Fruit fly (Drosophila melanogaster) whole organism, embryonic: ENCODE data around the gene CG6966.

Source experiments
- Aef1 ChIP-seq: fragments of 200-800 bp; sonication (Bioruptor generic); IDR thresholded peaks from 3 replicates; pipeline ENCODE4 v1.3.6; 2022; ENCODE audit warnings: missing biosample characterization, missing genetic modification characterization
- BEAF-32 ChIP-seq: fragments of 200-800 bp; sonication (Bioruptor generic); optimal IDR thresholded peaks from 3 replicates; lab custom pipeline; 2017; ENCODE audit warnings: missing biosample characterization, missing genetic modification characterization, mild to moderate bottlenecking, moderate library complexity, missing genetic modification reagents
- CG10209 ChIP-seq: fragments of 200-800 bp; sonication (Bioruptor generic); optimal IDR thresholded peaks from 3 replicates; lab custom pipeline; 2017; ENCODE audit warnings: missing biosample characterization, mild to moderate bottlenecking, missing genetic modification characterization, missing genetic modification reagents
- CG12104 ChIP-seq: fragments of 200-800 bp; sonication (Bioruptor generic); optimal IDR thresholded peaks from 3 replicates; lab custom pipeline; 2016; ENCODE audit warnings: missing biosample characterization, missing genetic modification characterization
- CG12155 ChIP-seq: fragments of 200-800 bp; sonication (Bioruptor generic); optimal IDR thresholded peaks from 3 replicates; lab custom pipeline; 2016; ENCODE audit warnings: missing biosample characterization, missing genetic modification characterization
- CG12236 ChIP-seq: fragments of 200-800 bp; sonication (Bioruptor generic); optimal IDR thresholded peaks from 2 replicates; lab custom pipeline; 2016; ENCODE audit warnings: missing biosample characterization, missing genetic modification characterization
- CG12391 ChIP-seq: fragments of 200-800 bp; sonication (Bioruptor generic); optimal IDR thresholded peaks from 3 replicates; lab custom pipeline; 2018; ENCODE audit warnings: missing biosample characterization, mild to moderate bottlenecking, missing genetic modification characterization, moderate library complexity
- CG13894 ChIP-seq: fragments of 200-800 bp; sonication (Bioruptor generic); optimal IDR thresholded peaks from 3 replicates; lab custom pipeline; 2018; ENCODE audit warnings: missing biosample characterization, mild to moderate bottlenecking, missing genetic modification characterization, moderate library complexity
- CG15479 ChIP-seq: fragments of 200-800 bp; sonication (Bioruptor generic); optimal IDR thresholded peaks from 3 replicates; lab custom pipeline; 2019; ENCODE audit warnings: missing biosample characterization, mild to moderate bottlenecking, missing genetic modification characterization, moderate library complexity
- CG1647 ChIP-seq: fragments of 200-800 bp; sonication (Bioruptor generic); optimal IDR thresholded peaks from 3 replicates; lab custom pipeline; 2016; ENCODE audit warnings: missing biosample characterization, missing genetic modification characterization
- CG16813 ChIP-seq: fragments of 200-800 bp; sonication (Bioruptor generic); IDR thresholded peaks from 3 replicates; pipeline ENCODE4 v1.3.6; 2022; ENCODE audit warnings: missing biosample characterization, missing genetic modification characterization; ENCODE audit not compliant: partially characterized antibody
- CG17186 ChIP-seq: fragments of 200-800 bp; sonication (Bioruptor generic); optimal IDR thresholded peaks from 3 replicates; lab custom pipeline; 2017; ENCODE audit warnings: missing biosample characterization, missing genetic modification reagents, missing genetic modification characterization
- CG1832 ChIP-seq: fragments of 200-800 bp; sonication (Bioruptor generic); optimal IDR thresholded peaks from 2 replicates; lab custom pipeline; 2017; ENCODE audit warnings: missing biosample characterization, mild to moderate bottlenecking, missing genetic modification characterization, inconsistent platforms
- CG32532 ChIP-seq: fragments of 200-800 bp; sonication (Bioruptor generic); IDR thresholded peaks from 2 replicates; pipeline ENCODE4 v1.3.6; 2022; ENCODE audit warnings: missing biosample characterization, missing genetic modification characterization
- CG34376 ChIP-seq: fragments of 200-800 bp; sonication (Bioruptor generic); optimal IDR thresholded peaks from 2 replicates; lab custom pipeline; 2018; ENCODE audit warnings: missing biosample characterization, mild to moderate bottlenecking, missing genetic modification characterization
- CG4404 ChIP-seq: fragments of 200-800 bp; sonication (Bioruptor generic); IDR thresholded peaks from 2 replicates; pipeline ENCODE4 v1.3.6; 2022; ENCODE audit warnings: missing biosample characterization, missing genetic modification characterization
- CG4707 ChIP-seq: fragments of 200-800 bp; sonication (Bioruptor generic); optimal IDR thresholded peaks from 2 replicates; lab custom pipeline; 2018; ENCODE audit warnings: missing biosample characterization, mild to moderate bottlenecking, missing genetic modification characterization, moderate library complexity
- CG6689 ChIP-seq: fragments of 200-800 bp; sonication (Bioruptor generic); IDR thresholded peaks from 2 replicates; pipeline ENCODE4 v1.3.6; 2022; ENCODE audit warnings: missing biosample characterization, missing genetic modification characterization
- CG7786 ChIP-seq: fragments of 200-800 bp; sonication (Bioruptor generic); optimal IDR thresholded peaks from 2 replicates; lab custom pipeline; 2016; ENCODE audit warnings: missing biosample characterization, missing genetic modification characterization
- Dad ChIP-seq: fragments of 200-800 bp; sonication (Bioruptor generic); optimal IDR thresholded peaks from 3 replicates; lab custom pipeline; 2016; ENCODE audit warnings: missing biosample characterization, missing genetic modification characterization
- Deaf1 ChIP-seq: fragments of 200-800 bp; optimal IDR thresholded peaks from 3 replicates; lab custom pipeline; 2019; ENCODE audit warnings: missing biosample characterization, mild to moderate bottlenecking, missing genetic modification characterization, moderate library complexity
- Doc3 ChIP-seq: fragments of 200-800 bp; sonication (Bioruptor generic); IDR thresholded peaks from 3 replicates; pipeline ENCODE4 v1.3.6; 2022; ENCODE audit warnings: missing biosample characterization, missing genetic modification characterization; ENCODE audit not compliant: partially characterized antibody
- Dref ChIP-seq: fragments of 200-800 bp; sonication (Bioruptor generic); IDR thresholded peaks from 2 replicates; pipeline ENCODE4 v1.3.6; 2022; ENCODE audit warnings: missing biosample characterization, missing genetic modification characterization
- Eip74EF ChIP-seq, 2 experiments: fragments of 200-800 bp in 1 of 2; fragments of >200 bp in 1 of 2; sonication (Bioruptor generic) in 1 of 2; optimal IDR thresholded peaks; 2 replicates each; lab custom pipeline; 2017 to 2019; ENCODE audit warnings: missing biosample characterization in 2 of 2, missing genetic modification characterization in 2 of 2, mild to moderate bottlenecking in 1 of 2, moderate library complexity in 1 of 2
- Hsf ChIP-seq: fragments of 200-800 bp; sonication (Bioruptor generic); optimal IDR thresholded peaks from 3 replicates; lab custom pipeline; 2016; ENCODE audit warnings: missing biosample characterization, missing genetic modification characterization
- Jarid2 ChIP-seq: fragments of 200-800 bp; sonication (Bioruptor generic); optimal IDR thresholded peaks from 3 replicates; lab custom pipeline; 2017; ENCODE audit warnings: mild to moderate bottlenecking, missing biosample characterization, missing genetic modification reagents, missing genetic modification characterization
- MBD-R2 ChIP-seq: fragments of 200-800 bp; sonication (Bioruptor generic); IDR thresholded peaks from 2 replicates; pipeline ENCODE4 v1.3.6; 2022; ENCODE audit warnings: missing biosample characterization, missing genetic modification characterization
- Mad ChIP-seq: fragments of 200-800 bp; sonication (Bioruptor generic); optimal IDR thresholded peaks from 2 replicates; lab custom pipeline; 2016; ENCODE audit warnings: missing biosample characterization, missing genetic modification characterization
- Max ChIP-seq: fragments of 200-800 bp; sonication (Bioruptor generic); optimal IDR thresholded peaks from 2 replicates; lab custom pipeline; 2016; ENCODE audit warnings: missing biosample characterization, mild to moderate bottlenecking, missing genetic modification characterization
- NfI ChIP-seq: fragments of 200-800 bp; sonication (Bioruptor generic); optimal IDR thresholded peaks from 3 replicates; lab custom pipeline; 2018; ENCODE audit warnings: missing biosample characterization, mild to moderate bottlenecking, missing genetic modification characterization, moderate library complexity
- Sin3A ChIP-seq: fragments of >200 bp; optimal IDR thresholded peaks from 2 replicates; lab custom pipeline; 2018
- Sry-β ChIP-seq: fragments of 200-800 bp; sonication (Bioruptor generic); optimal IDR thresholded peaks from 2 replicates; lab custom pipeline; 2018; ENCODE audit warnings: missing biosample characterization, mild to moderate bottlenecking, missing genetic modification characterization, moderate library complexity
- YL-1 ChIP-seq: fragments of 200-800 bp; sonication (Bioruptor generic); optimal IDR thresholded peaks from 3 replicates; lab custom pipeline; 2017; ENCODE audit warnings: missing biosample characterization, mild to moderate bottlenecking, missing genetic modification characterization
- ato ChIP-seq: fragments of 200-800 bp; sonication (Bioruptor generic); IDR thresholded peaks from 2 replicates; pipeline ENCODE4 v1.3.6; 2022; ENCODE audit warnings: missing biosample characterization, missing genetic modification characterization; ENCODE audit not compliant: partially characterized antibody
- br ChIP-seq: fragments of >200 bp; optimal IDR thresholded peaks from 2 replicates; lab custom pipeline; 2017
- btn ChIP-seq: fragments of 200-800 bp; sonication (Bioruptor generic); optimal IDR thresholded peaks from 2 replicates; lab custom pipeline; 2016; ENCODE audit warnings: missing biosample characterization, missing genetic modification characterization
- cato ChIP-seq: fragments of 200-800 bp; sonication (Bioruptor generic); optimal IDR thresholded peaks from 2 replicates; lab custom pipeline; 2016; ENCODE audit warnings: missing biosample characterization, missing genetic modification characterization, borderline replicate concordance
- cg ChIP-seq: fragments of 200-800 bp; sonication (Bioruptor generic); optimal IDR thresholded peaks from 3 replicates; lab custom pipeline; 2019; ENCODE audit warnings: missing biosample characterization, mild to moderate bottlenecking, missing genetic modification characterization, moderate library complexity
- da ChIP-seq: fragments of 200-800 bp; sonication (Bioruptor generic); optimal IDR thresholded peaks from 2 replicates; lab custom pipeline; 2016; ENCODE audit warnings: missing biosample characterization, missing genetic modification characterization
- dpn ChIP-seq, 2 experiments: fragments of 200-800 bp; sonication (Bioruptor generic); optimal IDR thresholded peaks; 3 replicates each; lab custom pipeline; 2016; ENCODE audit warnings: missing biosample characterization in 2 of 2, missing genetic modification characterization in 2 of 2
- fd3F ChIP-seq: fragments of 200-800 bp; sonication (Bioruptor generic); optimal IDR thresholded peaks from 2 replicates; lab custom pipeline; 2018; ENCODE audit warnings: missing biosample characterization, mild to moderate bottlenecking, missing genetic modification characterization, moderate library complexity
- gce ChIP-seq: fragments of 200-800 bp; sonication (Bioruptor generic); IDR thresholded peaks from 3 replicates; pipeline ENCODE4 v1.3.6; 2022; ENCODE audit warnings: missing biosample characterization, missing genetic modification characterization
- gem ChIP-seq: fragments of 200-800 bp; sonication (Bioruptor generic); optimal IDR thresholded peaks from 2 replicates; lab custom pipeline; 2019; ENCODE audit warnings: missing biosample characterization, mild to moderate bottlenecking, missing genetic modification characterization, moderate library complexity
- inv ChIP-seq: fragments of 200-800 bp; sonication (Bioruptor generic); IDR thresholded peaks from 2 replicates; pipeline ENCODE4 v1.3.6; 2022; ENCODE audit warnings: missing biosample characterization, missing genetic modification characterization; ENCODE audit not compliant: partially characterized antibody
- ken ChIP-seq: fragments of 200-800 bp; sonication (Bioruptor generic); IDR thresholded peaks from 3 replicates; pipeline ENCODE4 v1.3.6; 2022; ENCODE audit warnings: missing biosample characterization, missing genetic modification characterization
- org-1 ChIP-seq: fragments of 200-800 bp; sonication (Bioruptor generic); optimal IDR thresholded peaks from 2 replicates; lab custom pipeline; 2017; ENCODE audit warnings: missing biosample characterization, missing genetic modification characterization
- sim ChIP-seq: fragments of 200-800 bp; sonication (Bioruptor generic); IDR thresholded peaks from 2 replicates; pipeline ENCODE4 v1.3.6; 2022; ENCODE audit warnings: missing biosample characterization, missing genetic modification characterization
- tup ChIP-seq: fragments of 200-800 bp; sonication (Bioruptor generic); optimal IDR thresholded peaks from 2 replicates; lab custom pipeline; 2016; ENCODE audit warnings: missing biosample characterization, mild to moderate bottlenecking, missing genetic modification characterization, moderate library complexity
- unc-4 ChIP-seq: fragments of 200-800 bp; sonication (Bioruptor generic); IDR thresholded peaks from 2 replicates; pipeline ENCODE4 v1.3.6; 2022; ENCODE audit warnings: missing biosample characterization, missing genetic modification characterization; ENCODE audit not compliant: partially characterized antibody

The CG6966 gene

DNA sequence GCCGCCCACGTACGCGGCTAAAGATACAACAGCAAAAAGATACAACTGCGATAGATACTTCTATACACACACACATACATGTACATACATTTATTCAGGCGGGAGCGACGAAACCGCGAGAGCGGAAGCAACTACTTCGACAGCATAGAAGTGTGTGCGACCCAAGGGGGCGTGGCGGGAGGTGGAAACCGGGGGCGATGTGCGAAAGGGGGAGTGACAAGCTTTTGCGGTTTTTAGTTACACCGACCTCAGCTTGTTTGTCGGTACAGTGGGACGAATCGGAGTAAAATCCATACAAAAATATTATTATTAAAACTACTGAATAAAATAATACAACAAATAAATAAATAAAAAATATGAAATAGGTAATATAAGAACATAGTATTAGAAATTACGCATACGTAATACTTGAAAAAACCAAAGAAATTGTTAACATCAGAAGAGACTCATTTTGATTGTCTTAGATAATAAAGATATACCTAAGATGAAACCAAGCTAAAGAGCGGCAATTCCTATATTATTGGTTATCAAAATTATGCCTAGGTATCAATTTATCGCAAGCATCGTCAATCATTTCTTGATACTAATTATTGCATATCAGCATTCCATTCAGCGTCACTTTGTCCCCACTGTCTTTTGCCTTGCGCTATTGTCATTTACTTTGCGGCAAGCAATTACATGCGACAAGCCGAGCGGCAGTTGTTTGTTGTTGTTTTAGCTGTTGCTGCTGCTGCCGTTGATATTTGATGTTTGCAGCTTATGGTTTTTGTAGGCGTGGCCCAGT, 33.4 kb upstream of the CG6966 start (continued):
- TF ChIP-seq CG7786 (GFP tag; lab: Kevin White, UChicago) (no peak), fd3F (no peak), CG16813 (GFP tag; lab: Robert Waterston, UW) (no peak), Sin3A (lab: Kevin White, UChicago) (no peak), CG34376 (GFP tag; lab: Kevin White, UChicago) (no peak), da (GFP tag; lab: Kevin White, UChicago) (no peak), org-1 (GFP tag; lab: Kevin White, UChicago) (peak; percentile 29), CG4707 (peak; percentile 3), gce (GFP tag; lab: Robert Waterston, UW) (no peak), CG13894 (tag; lab: Kevin White, UChicago) (peak; percentile 14), CG10209 (GFP tag; lab: Kevin White, UChicago) (peak; percentile 49), CG32532 (GFP tag; lab: Robert Waterston, UW) (peak; percentile 29; the same call in 1 of the 2 replicates), CG12155 (GFP tag; lab: Kevin White, UChicago) (no peak), CG12391 (tag; lab: Kevin White, UChicago) (peak; percentile 37), Deaf1 (tag; lab: Kevin White, UChicago) (no peak), CG4404 (GFP tag; lab: Robert Waterston, UW) (no peak), unc-4 (GFP tag; lab: Robert Waterston, UW) (no peak), tup (GFP tag; lab: Kevin White, UChicago) (no peak), Aef1 (GFP tag; lab: Robert Waterston, UW) (no peak), Sry-β (GFP tag; lab: Kevin White, UChicago) (no peak), NfI (GFP tag; lab: Kevin White, UChicago) (no peak), dpn (GFP tag; optimal IDR thresholded peaks at IDR 0.05; lab: Kevin White, UChicago) (peak in 1 of 2 experiments; percentile 33), gem (peak; percentile 72), Dad (no peak), Max (GFP tag; lab: Kevin White, UChicago) (peak; percentile 25), ato (GFP tag; lab: Robert Waterston, UW) (no peak), Eip74EF (GFP tag; optimal IDR thresholded peaks at IDR 0.05; lab: Kevin White, UChicago) (peak in 1 of 2 experiments; percentile 34), Doc3 (GFP tag; lab: Robert Waterston, UW) (no peak), inv (GFP tag; lab: Robert Waterston, UW) (no peak), sim (GFP tag; lab: Robert Waterston, UW) (no peak), Hsf (GFP tag; lab: Kevin White, UChicago) (no peak), CG12236 (GFP tag; lab: Kevin White, UChicago) (no peak), CG1832 (GFP tag; lab: Kevin White, UChicago) (no peak), Dref (GFP tag; lab: Robert Waterston, UW) (no peak), Mad (GFP tag; lab: Kevin White, UChicago) (no peak), cg (GFP tag; lab: Kevin White, UChicago) (peak; percentile 54), MBD-R2 (GFP tag; lab: Robert Waterston, UW) (no peak), YL-1 (GFP tag; lab: Kevin White, UChicago) (no peak), CG15479 (GFP tag; lab: Kevin White, UChicago) (no peak), CG1647 (peak; percentile 5), ken (no peak), CG12104 (GFP tag; lab: Kevin White, UChicago) (no peak), CG6689 (GFP tag; lab: Robert Waterston, UW) (peak; percentile 39; the same call in 1 of the 2 replicates), btn (GFP tag; lab: Kevin White, UChicago) (no peak), cato (GFP tag; lab: Kevin White, UChicago) (no peak), br (lab: Kevin White, UChicago) (no peak), BEAF-32 (no peak), CG17186 (GFP tag; lab: Kevin White, UChicago) (no peak), Jarid2 (peak; percentile 6)
